Fruit fly (Drosophila melanogaster): ENCODE data around the gene Inx2.

The Inx2 gene

DNA sequence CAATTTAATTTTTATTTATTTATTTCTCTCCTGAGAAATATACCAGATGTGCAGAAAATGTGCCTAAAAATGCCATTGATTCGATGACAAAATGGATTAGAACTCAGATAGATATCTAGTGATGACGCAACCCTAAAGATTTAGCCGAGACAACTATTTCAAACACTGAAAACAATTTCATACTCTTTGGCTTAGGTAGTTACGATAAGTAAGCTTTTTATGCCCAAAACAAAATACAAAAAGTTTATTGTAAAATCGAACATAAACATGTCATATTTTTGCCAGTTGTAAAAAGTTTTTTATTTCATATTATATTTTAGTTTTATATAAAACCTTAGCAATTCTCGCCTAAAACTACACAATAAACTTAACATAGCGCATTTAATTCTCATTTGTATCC is 25.1 kb upstream of the Inx2 start, which contains the start of gene CG3040 (continued):
- TF ChIP-seq oc (tag; optimal IDR thresholded peaks at IDR 0.05) = no peak
- no peak for TF ChIP-seq CG10543 (GFP tag; optimal IDR thresholded peaks at IDR 0.05)
- TF ChIP-seq CG18619 (GFP tag; optimal IDR thresholded peaks at IDR 0.05) = peak; percentile 21
- TF ChIP-seq Rfx (GFP tag; IDR thresholded peaks at IDR 0.05) = peak; percentile 54
- no peak for TF ChIP-seq CG15073 (GFP tag; optimal IDR thresholded peaks at IDR 0.05)
- peak in 1 of 2 experiments; percentile 23 for TF ChIP-seq chif (GFP tag; optimal IDR thresholded peaks at IDR 0.05)
- TF ChIP-seq Ssrp (tag; optimal IDR thresholded peaks at IDR 0.05) = peak; percentile 44
- TF ChIP-seq CG9609 (GFP tag; optimal IDR thresholded peaks at IDR 0.05) = no peak
- no peak for TF ChIP-seq sima (GFP tag; optimal IDR thresholded peaks at IDR 0.05)
- TF ChIP-seq zf30C (GFP tag; optimal IDR thresholded peaks at IDR 0.05) = peak; percentile 96
- no peak for TF ChIP-seq CG9215 (GFP tag; IDR thresholded peaks at IDR 0.05)
- no peak for TF ChIP-seq CG8089 (GFP tag; optimal IDR thresholded peaks at IDR 0.05)
- TF ChIP-seq E2f1 (GFP tag; IDR thresholded peaks at IDR 0.05) = peak; percentile 18; the same call in 1 of the 2 replicates
- no peak for TF ChIP-seq yki (optimal IDR thresholded peaks at IDR 0.05)
- no peak for TF ChIP-seq psq (GFP tag; optimal IDR thresholded peaks at IDR 0.05)
- peak; percentile 4 for TF ChIP-seq D19A (tag; optimal IDR thresholded peaks at IDR 0.05)
- TF ChIP-seq jigr1 (GFP tag; IDR thresholded peaks at IDR 0.05) = no peak
- TF ChIP-seq en (GFP tag; optimal IDR thresholded peaks at IDR 0.05) = no peak
- peak; percentile 42 for TF ChIP-seq CTCF (GFP tag; optimal IDR thresholded peaks at IDR 0.05)
- no peak for TF ChIP-seq nerfin-2 (GFP tag; IDR thresholded peaks at IDR 0.05; ENCODE audit: partially characterized antibody)
- no peak; the same call in 2 of the 3 replicates for TF ChIP-seq CG6791 (GFP tag; IDR thresholded peaks at IDR 0.05; ENCODE audit: partially characterized antibody)
- peak; percentile 39 for TF ChIP-seq CG33213 (GFP tag; optimal IDR thresholded peaks at IDR 0.05)
- peak; percentile 14 for TF ChIP-seq HLH54F (GFP tag; optimal IDR thresholded peaks at IDR 0.05)
- peak; percentile 93 for TF ChIP-seq gfzf (GFP tag; optimal IDR thresholded peaks at IDR 0.05)
- TF ChIP-seq disco-r (GFP tag; optimal IDR thresholded peaks at IDR 0.05) = no peak
- TF ChIP-seq H2.0 (GFP tag; IDR thresholded peaks at IDR 0.05) = peak; percentile 42; the same call in 1 of the 2 replicates
- peak; percentile 22; the same call in 1 of the 3 replicates for TF ChIP-seq Aef1 (GFP tag; IDR thresholded peaks at IDR 0.05)
- TF ChIP-seq Tbp (GFP tag; optimal IDR thresholded peaks at IDR 0.05) = no peak
- TF ChIP-seq Pdp1 (GFP tag; optimal IDR thresholded peaks at IDR 0.05) = peak in 1 of 2 experiments; percentile 96
- TF ChIP-seq CG10274 (GFP tag; optimal IDR thresholded peaks at IDR 0.05) = no peak
- peak; percentile 15 for TF ChIP-seq abd-A (tag; optimal IDR thresholded peaks at IDR 0.05)
- TF ChIP-seq CG32767 (GFP tag; IDR thresholded peaks at IDR 0.05) = no peak
- TF ChIP-seq CG11093 (GFP tag; IDR thresholded peaks at IDR 0.05) = no peak
- TF ChIP-seq gsb-n (tag; optimal IDR thresholded peaks at IDR 0.05) = no peak
- no peak for TF ChIP-seq maf-S (GFP tag; optimal IDR thresholded peaks at IDR 0.05)
- TF ChIP-seq tio (GFP tag; optimal IDR thresholded peaks at IDR 0.05) = no peak
- TF ChIP-seq Vsx1 (GFP tag; optimal IDR thresholded peaks at IDR 0.05) = no peak
- no peak for TF ChIP-seq CG6272 (GFP tag; IDR thresholded peaks at IDR 0.05)
- TF ChIP-seq Poxn (GFP tag; IDR thresholded peaks at IDR 0.05) = no peak
- TF ChIP-seq otp (GFP tag; IDR thresholded peaks at IDR 0.05) = no peak
- no peak for TF ChIP-seq CG31388 (GFP tag; optimal IDR thresholded peaks at IDR 0.05)
- peak; percentile 49 for TF ChIP-seq ftz-f1 (GFP tag; optimal IDR thresholded peaks at IDR 0.05)
- TF ChIP-seq Dp (GFP tag; optimal IDR thresholded peaks at IDR 0.05) = peak; percentile 11
- TF ChIP-seq eve (GFP tag; optimal IDR thresholded peaks at IDR 0.05) = no peak
- TF ChIP-seq Doc3 (GFP tag; IDR thresholded peaks at IDR 0.05; ENCODE audit: partially characterized antibody) = no peak
- TF ChIP-seq ab (GFP tag; optimal IDR thresholded peaks at IDR 0.05) = no peak
- no peak for TF ChIP-seq scrt (GFP tag; optimal IDR thresholded peaks at IDR 0.05)
- peak; percentile 5 for TF ChIP-seq CG8290 (GFP tag; optimal IDR thresholded peaks at IDR 0.05)
- peak in 1 of 2 experiments; percentile 70 for TF ChIP-seq CG8290 (tag; optimal IDR thresholded peaks at IDR 0.05)
- TF ChIP-seq Nf-YB (GFP tag; optimal IDR thresholded peaks at IDR 0.05) = no peak
- TF ChIP-seq kah (GFP tag; optimal IDR thresholded peaks at IDR 0.05) = no peak
- TF ChIP-seq Bteb2 (GFP tag; optimal IDR thresholded peaks at IDR 0.05) = no peak
- no peak for TF ChIP-seq Dfd (GFP tag; optimal IDR thresholded peaks at IDR 0.05)
